Fruit fly (Drosophila melanogaster): ENCODE results near the gene CG9795.

The CG9795 gene

DNA sequence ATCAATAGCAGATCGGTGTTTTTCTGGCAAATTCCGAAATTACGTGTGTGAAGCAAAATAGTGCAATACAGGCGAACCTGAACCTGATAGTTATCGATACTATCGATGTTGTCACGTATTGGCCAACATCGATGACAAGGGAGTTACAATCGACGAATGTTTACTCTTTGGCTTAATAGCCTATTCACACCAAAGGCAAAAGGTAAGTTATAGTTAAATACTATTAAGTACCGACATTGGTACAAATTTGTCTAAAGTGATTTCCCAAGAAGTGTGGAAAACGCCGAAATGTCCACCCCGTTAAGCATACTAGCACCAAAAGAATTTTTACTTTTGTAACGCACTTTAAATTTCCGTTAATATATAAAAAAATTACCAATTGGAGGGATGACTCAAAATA is 14.5 kb downstream of the CG9795 start, which contains the start of gene CG9776:
Gene CG9776, minus strand, starts transcription at position 108 of the 400 bp plus-strand sequence.
- TF ChIP-seq brk (GFP tag; optimal IDR thresholded peaks at IDR 0.05) = no peak
- TF ChIP-seq Vsx2 (GFP tag; optimal IDR thresholded peaks at IDR 0.05; ENCODE audit: partially characterized antibody) = no peak
- no peak for TF ChIP-seq sage (GFP tag; optimal IDR thresholded peaks at IDR 0.05)
- TF ChIP-seq lola (GFP tag; optimal IDR thresholded peaks at IDR 0.05) = no peak
- TF ChIP-seq foxo (GFP tag; optimal IDR thresholded peaks at IDR 0.05) = no peak
- no peak for TF ChIP-seq tai (GFP tag; optimal IDR thresholded peaks at IDR 0.05)
- TF ChIP-seq usp (GFP tag; optimal IDR thresholded peaks at IDR 0.05) = no peak
- TF ChIP-seq Hnf4 (GFP tag; optimal IDR thresholded peaks at IDR 0.05) = no peak
- no peak for TF ChIP-seq jim (GFP tag; optimal IDR thresholded peaks at IDR 0.05)
- TF ChIP-seq fru (GFP tag; optimal IDR thresholded peaks at IDR 0.05) = no peak
- no peak for TF ChIP-seq Dif (GFP tag; optimal IDR thresholded peaks at IDR 0.05; ENCODE audit: partially characterized antibody)
- no peak for TF ChIP-seq CrebA (GFP tag; optimal IDR thresholded peaks at IDR 0.05; ENCODE audit: borderline replicate concordance)
- TF ChIP-seq N (GFP tag; optimal IDR thresholded peaks at IDR 0.05) = peak; percentile 98
- TF ChIP-seq Abd-B (GFP tag; optimal IDR thresholded peaks at IDR 0.05) = no peak
- no peak for TF ChIP-seq ey (GFP tag; optimal IDR thresholded peaks at IDR 0.05)
- no peak for TF ChIP-seq Sp1 (GFP tag; optimal IDR thresholded peaks at IDR 0.05)
- no peak for TF ChIP-seq woc (GFP tag; optimal IDR thresholded peaks at IDR 0.05)
- peak; percentile 49 for TF ChIP-seq sv (GFP tag; optimal IDR thresholded peaks at IDR 0.05)
- TF ChIP-seq CG32264 (GFP tag; optimal IDR thresholded peaks at IDR 0.05) = no peak
- TF ChIP-seq dsf (GFP tag; optimal IDR thresholded peaks at IDR 0.05; ENCODE audit: borderline replicate concordance) = peak; percentile 1
- TF ChIP-seq CG9705 (GFP tag; optimal IDR thresholded peaks at IDR 0.05) = peak; percentile 32
- no peak for TF ChIP-seq psq (GFP tag; optimal IDR thresholded peaks at IDR 0.05)
- TF ChIP-seq OdsH (GFP tag; optimal IDR thresholded peaks at IDR 0.05) = no peak
- TF ChIP-seq dmrt93B (GFP tag; optimal IDR thresholded peaks at IDR 0.05) = no peak
- peak; percentile 88 for TF ChIP-seq Hr78 (GFP tag; optimal IDR thresholded peaks at IDR 0.05)
- TF ChIP-seq h (GFP tag; optimal IDR thresholded peaks at IDR 0.05) = no peak
- TF ChIP-seq br (GFP tag; optimal IDR thresholded peaks at IDR 0.05) = no peak
- no peak for TF ChIP-seq Mio (GFP tag; optimal IDR thresholded peaks at IDR 0.05)
- TF ChIP-seq Rel (GFP tag; optimal IDR thresholded peaks at IDR 0.05) = no peak
- no peak for TF ChIP-seq Rel (tag; optimal IDR thresholded peaks at IDR 0.05)
- no peak for TF ChIP-seq HLH106 (tag; optimal IDR thresholded peaks at IDR 0.05)
- TF ChIP-seq Jra (GFP tag; optimal IDR thresholded peaks at IDR 0.05) = no peak
- TF ChIP-seq Hr83 (GFP tag; optimal IDR thresholded peaks at IDR 0.05; ENCODE audit: poor library complexity, severe bottlenecking) = peak; percentile 50
- TF ChIP-seq dl (GFP tag; optimal IDR thresholded peaks at IDR 0.05; ENCODE audit: insufficient read depth in 1 of 2, partially characterized antibody in 2 of 2) = no peak
- no peak for TF ChIP-seq rgr (GFP tag; optimal IDR thresholded peaks at IDR 0.05)
- no peak for TF ChIP-seq Myc (optimal IDR thresholded peaks at IDR 0.05)
- no peak for TF ChIP-seq pan (optimal IDR thresholded peaks at IDR 0.05)
- TF ChIP-seq Dfd (GFP tag; optimal IDR thresholded peaks at IDR 0.05) = no peak
- no peak for TF ChIP-seq GATAd (GFP tag; optimal IDR thresholded peaks at IDR 0.05)

DNA sequence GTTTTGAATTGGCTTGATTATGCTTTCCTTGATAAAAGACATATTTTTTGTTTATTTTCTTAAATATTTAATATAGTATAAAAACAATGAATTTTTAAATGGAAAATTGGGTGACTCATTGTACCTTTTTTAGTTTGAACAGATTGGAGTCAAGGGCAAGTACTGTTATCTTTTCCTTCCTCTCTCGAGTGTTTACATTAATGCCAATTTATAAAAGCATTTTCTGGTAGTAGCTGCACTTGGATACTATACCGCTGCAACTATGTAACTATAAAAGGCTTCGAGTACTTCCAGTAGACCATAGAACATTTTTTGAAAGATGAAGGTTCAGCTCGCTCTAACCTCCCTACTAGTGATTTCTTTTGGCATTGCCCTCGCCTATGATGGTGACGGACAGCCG is 15.3 kb downstream of the CG9795 start, which contains the start of gene CG14645:
Gene CG14645, plus strand, starts transcription at position 301 of the 400 bp plus-strand sequence.
- no peak for TF ChIP-seq Abd-B (GFP tag; optimal IDR thresholded peaks at IDR 0.05)
- TF ChIP-seq Hnf4 (GFP tag; optimal IDR thresholded peaks at IDR 0.05) = no peak
- TF ChIP-seq Myc (optimal IDR thresholded peaks at IDR 0.05) = no peak
- no peak for TF ChIP-seq pan (optimal IDR thresholded peaks at IDR 0.05)
- TF ChIP-seq Sp1 (GFP tag; optimal IDR thresholded peaks at IDR 0.05) = no peak
- no peak for TF ChIP-seq psq (GFP tag; optimal IDR thresholded peaks at IDR 0.05)
- no peak for TF ChIP-seq OdsH (GFP tag; optimal IDR thresholded peaks at IDR 0.05)
- no peak for TF ChIP-seq lola (GFP tag; optimal IDR thresholded peaks at IDR 0.05)
- no peak for TF ChIP-seq usp (GFP tag; optimal IDR thresholded peaks at IDR 0.05)

DNA sequence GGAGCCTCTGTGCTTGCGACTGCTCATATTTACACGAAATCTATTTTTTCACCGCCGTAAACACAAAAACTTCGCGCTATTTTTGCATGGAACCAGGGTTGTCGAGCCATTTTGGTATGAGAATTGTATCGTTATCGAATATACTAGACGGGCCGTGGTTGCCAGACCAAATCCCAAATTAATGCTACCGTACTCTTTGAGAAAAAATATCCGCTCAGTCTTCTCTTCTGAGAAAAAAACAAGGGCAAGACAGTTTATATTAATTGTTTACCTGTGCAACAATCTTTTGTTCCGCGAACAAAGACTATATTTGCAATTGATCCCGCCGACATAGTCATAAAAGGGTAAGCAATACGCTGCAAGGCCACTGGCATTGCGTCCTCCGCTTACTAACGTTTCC is 18.1 kb downstream of the CG9795 start, which contains the start of the genes Skp2 and CG1103:
Gene Skp2, minus strand, starts transcription at position 95 of the 400 bp plus-strand sequence.
Gene CG1103, plus strand, starts transcription at position 176 of the 400 bp plus-strand sequence.
- TF ChIP-seq lola (GFP tag; optimal IDR thresholded peaks at IDR 0.05) = no peak
- TF ChIP-seq foxo (GFP tag; optimal IDR thresholded peaks at IDR 0.05) = no peak
- TF ChIP-seq dsf (GFP tag; optimal IDR thresholded peaks at IDR 0.05; ENCODE audit: borderline replicate concordance) = no peak
- TF ChIP-seq ey (GFP tag; optimal IDR thresholded peaks at IDR 0.05) = no peak
- TF ChIP-seq GATAd (GFP tag; optimal IDR thresholded peaks at IDR 0.05) = no peak

Data from whole organism, wandering third instar larva.